Fruit fly (Drosophila melanogaster) whole organism, pupa: ENCODE data around the gene Act88F.
A peak's percentile ranks its signal among the peaks of the same experiment; 100 is the strongest.

Source experiments
- CG10348 ChIP-seq: fragments of 200-800 bp; sonication (Bioruptor generic); IDR thresholded peaks from 2 replicates; pipeline ENCODE4 v1.3.6; 2022; ENCODE audit warnings: missing biosample characterization, missing genetic modification characterization
- CG12605 ChIP-seq: fragments of 200-800 bp; sonication (Bioruptor generic); IDR thresholded peaks from 2 replicates; pipeline ENCODE4 v1.3.6; 2022; ENCODE audit warnings: missing biosample characterization, missing genetic modification characterization
- CG13204 ChIP-seq: fragments of 200-800 bp; sonication (Bioruptor generic); optimal IDR thresholded peaks from 2 replicates; lab custom pipeline; 2018; ENCODE audit warnings: missing biosample characterization, mild to moderate bottlenecking, missing genetic modification characterization, moderate library complexity
- CG14655 ChIP-seq: fragments of 200-800 bp; sonication (Bioruptor generic); optimal IDR thresholded peaks from 3 replicates; lab custom pipeline; 2017; ENCODE audit warnings: mild to moderate bottlenecking, missing biosample characterization, missing genetic modification reagents, missing genetic modification characterization
- CG15710 ChIP-seq: fragments of 200-800 bp; sonication (Bioruptor generic); optimal IDR thresholded peaks from 2 replicates; lab custom pipeline; 2018; ENCODE audit warnings: missing biosample characterization, mild to moderate bottlenecking, missing genetic modification characterization, moderate library complexity
- CG17806 ChIP-seq: fragments of 200-800 bp; sonication (Bioruptor generic); optimal IDR thresholded peaks from 2 replicates; lab custom pipeline; 2018; ENCODE audit warnings: missing biosample characterization, mild to moderate bottlenecking, missing genetic modification characterization, moderate library complexity
- CG32121 ChIP-seq: fragments of 200-800 bp; sonication (Bioruptor generic); IDR thresholded peaks from 2 replicates; pipeline ENCODE4 v1.3.6; 2022; ENCODE audit warnings: missing biosample characterization, missing genetic modification characterization
- CG34367 ChIP-seq: fragments of 200-800 bp; sonication (Bioruptor generic); optimal IDR thresholded peaks from 2 replicates; lab custom pipeline; 2018; ENCODE audit warnings: missing biosample characterization, mild to moderate bottlenecking, missing genetic modification characterization
- CG4496 ChIP-seq: fragments of 200-800 bp; sonication (Bioruptor generic); IDR thresholded peaks from 3 replicates; pipeline ENCODE4 v1.3.6; 2022; ENCODE audit warnings: missing biosample characterization, missing genetic modification characterization
- CG8159 ChIP-seq: fragments of 200-800 bp; sonication (Bioruptor generic); optimal IDR thresholded peaks from 3 replicates; lab custom pipeline; 2018; ENCODE audit warnings: missing biosample characterization, mild to moderate bottlenecking, missing genetic modification characterization, moderate library complexity
- CG8301 ChIP-seq: fragments of 200-800 bp; sonication (Bioruptor generic); optimal IDR thresholded peaks from 2 replicates; lab custom pipeline; 2018; ENCODE audit warnings: missing biosample characterization, mild to moderate bottlenecking, missing genetic modification characterization
- CG9948 ChIP-seq: fragments of 200-800 bp; sonication (Bioruptor generic); optimal IDR thresholded peaks from 2 replicates; lab custom pipeline; 2018; ENCODE audit warnings: missing biosample characterization, mild to moderate bottlenecking, missing genetic modification characterization, moderate library complexity
- D1 ChIP-seq: fragments of 200-800 bp; sonication (Bioruptor generic); optimal IDR thresholded peaks from 2 replicates; lab custom pipeline; 2018; ENCODE audit warnings: missing biosample characterization, mild to moderate bottlenecking, missing genetic modification characterization, moderate library complexity
- EcR ChIP-seq: fragments of 200-800 bp; sonication (Bioruptor generic); optimal IDR thresholded peaks from 3 replicates; lab custom pipeline; 2019; ENCODE audit warnings: missing biosample characterization, missing genetic modification characterization, mild to moderate bottlenecking, moderate library complexity, missing genetic modification reagents
- Ets98B ChIP-seq: fragments of 200-800 bp; sonication (Bioruptor generic); IDR thresholded peaks from 2 replicates; pipeline ENCODE4 v1.3.6; 2022; ENCODE audit warnings: missing biosample characterization, missing genetic modification characterization
- Pif1A ChIP-seq: fragments of 200-800 bp; sonication (Bioruptor generic); optimal IDR thresholded peaks from 3 replicates; lab custom pipeline; 2016; ENCODE audit warnings: missing biosample characterization, missing genetic modification characterization
- Pif1B ChIP-seq: fragments of 200-800 bp; sonication (Bioruptor generic); optimal IDR thresholded peaks from 3 replicates; lab custom pipeline; 2016; ENCODE audit warnings: missing biosample characterization, missing genetic modification characterization
- Snoo ChIP-seq: fragments of 200-800 bp; sonication (Bioruptor generic); optimal IDR thresholded peaks from 3 replicates; lab custom pipeline; 2017; ENCODE audit warnings: missing biosample characterization, mild to moderate bottlenecking, missing genetic modification characterization, inconsistent platforms
- fd96Ca ChIP-seq: fragments of 200-800 bp; sonication (Bioruptor generic); IDR thresholded peaks from 3 replicates; pipeline ENCODE4 v1.3.6; 2022; ENCODE audit warnings: missing biosample characterization, missing genetic modification characterization
- gl ChIP-seq: fragments of 200-800 bp; sonication (Bioruptor generic); optimal IDR thresholded peaks from 2 replicates; lab custom pipeline; 2018; ENCODE audit warnings: missing biosample characterization, mild to moderate bottlenecking, missing genetic modification characterization
- rn ChIP-seq: fragments of 200-800 bp; sonication (Bioruptor generic); IDR thresholded peaks from 2 replicates; pipeline ENCODE4 v1.3.6; 2022; ENCODE audit warnings: missing biosample characterization, missing genetic modification characterization

Act88F gene

DNA sequence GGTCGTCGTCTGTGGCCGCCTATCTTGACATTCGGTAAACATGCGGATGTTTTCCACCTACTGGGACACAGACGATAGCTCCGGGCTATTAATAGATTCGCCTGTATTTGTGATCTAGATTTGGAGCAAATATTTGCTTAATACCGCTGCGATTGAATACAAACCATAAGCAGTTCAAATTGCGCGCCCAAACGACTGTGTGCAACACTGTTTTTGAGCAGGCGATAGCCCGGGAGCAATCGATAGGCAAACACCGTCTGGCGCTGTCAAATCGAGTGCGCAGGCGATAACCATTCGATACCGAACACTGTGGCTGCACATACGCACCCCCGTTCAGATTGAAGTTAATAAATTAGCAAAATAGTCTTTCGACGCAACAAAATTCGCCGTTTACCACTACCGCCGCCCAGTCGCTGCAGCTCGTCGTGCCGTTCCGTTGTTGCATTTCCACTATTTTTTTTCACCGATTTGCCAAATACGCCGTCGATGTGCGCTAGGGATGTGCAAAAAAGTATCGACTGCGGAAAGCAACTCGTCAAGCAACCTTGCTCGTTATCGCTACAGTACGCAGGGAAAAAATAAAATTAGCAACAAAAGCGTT lies 31.5 kb upstream of the Act88F start, which contains the start of gene Atx2:
Atx2 (plus strand) TSS at position 293 of the 601 bp plus-strand sequence.
- TF ChIP-seq fd96Ca (GFP tag; lab: Robert Waterston, UW), result peak; percentile 23; the same call in 1 of the 3 replicates
- no peak for TF ChIP-seq CG4496

DNA sequence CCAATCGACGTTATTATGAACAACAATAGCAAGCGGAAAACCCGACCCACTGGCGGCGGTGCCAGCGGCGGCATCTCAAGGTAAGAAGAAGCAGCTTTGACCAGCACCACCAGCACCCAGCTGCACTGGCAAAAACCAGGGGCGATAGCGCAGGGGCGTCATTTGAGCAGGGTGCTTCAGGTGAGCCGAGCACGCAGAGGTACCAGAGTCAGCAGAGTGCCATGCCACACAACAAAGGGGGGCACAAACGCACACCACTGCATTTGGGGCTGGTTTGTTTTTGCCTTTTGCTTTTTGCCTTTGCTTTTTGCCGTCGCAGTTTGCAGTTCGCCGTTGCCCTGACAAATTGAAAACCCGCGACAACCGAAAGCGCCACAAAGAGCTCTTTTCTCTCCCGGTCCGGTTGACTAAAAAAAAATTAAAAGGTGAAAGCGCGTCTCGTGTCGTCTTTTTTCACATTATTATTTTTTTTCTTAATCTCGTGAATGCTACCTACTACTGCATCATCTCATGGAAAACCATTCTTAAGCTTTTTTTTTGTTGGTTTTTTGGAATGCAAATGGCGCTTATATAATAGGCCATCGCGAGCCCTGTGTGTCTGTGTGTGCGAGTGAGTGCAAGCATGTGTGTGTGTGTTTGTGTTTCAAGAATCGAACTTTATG lies 30.5 kb upstream of the Act88F start:
- no peak for TF ChIP-seq Snoo (tag; lab: Kevin White, UChicago)
- TF ChIP-seq D1 (tag; lab: Kevin White, UChicago), result no peak
- TF ChIP-seq CG12605 (GFP tag; lab: Robert Waterston, UW), result no peak
- no peak for TF ChIP-seq CG17806 (tag; lab: Kevin White, UChicago)
- no peak for TF ChIP-seq gl (tag; lab: Kevin White, UChicago)
- TF ChIP-seq Ets98B (GFP tag; lab: Robert Waterston, UW), result peak; percentile 74; the same call in 1 of the 2 replicates
- no peak for TF ChIP-seq CG34367 (tag; lab: Kevin White, UChicago)
- TF ChIP-seq CG15710 (tag; lab: Kevin White, UChicago), result no peak
- peak; percentile 29 for TF ChIP-seq Pif1A (GFP tag; lab: Kevin White, UChicago)
- TF ChIP-seq EcR, result no peak
- TF ChIP-seq CG8301, result no peak
- TF ChIP-seq CG14655 (GFP tag; lab: Kevin White, UChicago), result peak; percentile 16
- peak; percentile 54; the same call in 1 of the 2 replicates for TF ChIP-seq rn (GFP tag; lab: Robert Waterston, UW)
- TF ChIP-seq CG9948 (tag; lab: Kevin White, UChicago), result no peak
- 0 out of 2 replicates have a peak, but pooled peaks have one; percentile 17 for TF ChIP-seq CG10348
- peak; percentile 69 for TF ChIP-seq CG32121
- peak; percentile 75 for TF ChIP-seq fd96Ca (GFP tag; lab: Robert Waterston, UW)
- peak; percentile 0 for TF ChIP-seq Pif1B (GFP tag; lab: Kevin White, UChicago)
- no peak for TF ChIP-seq CG4496
- no peak for TF ChIP-seq CG8159 (tag; lab: Kevin White, UChicago)
- peak; percentile 27 for TF ChIP-seq CG13204

DNA sequence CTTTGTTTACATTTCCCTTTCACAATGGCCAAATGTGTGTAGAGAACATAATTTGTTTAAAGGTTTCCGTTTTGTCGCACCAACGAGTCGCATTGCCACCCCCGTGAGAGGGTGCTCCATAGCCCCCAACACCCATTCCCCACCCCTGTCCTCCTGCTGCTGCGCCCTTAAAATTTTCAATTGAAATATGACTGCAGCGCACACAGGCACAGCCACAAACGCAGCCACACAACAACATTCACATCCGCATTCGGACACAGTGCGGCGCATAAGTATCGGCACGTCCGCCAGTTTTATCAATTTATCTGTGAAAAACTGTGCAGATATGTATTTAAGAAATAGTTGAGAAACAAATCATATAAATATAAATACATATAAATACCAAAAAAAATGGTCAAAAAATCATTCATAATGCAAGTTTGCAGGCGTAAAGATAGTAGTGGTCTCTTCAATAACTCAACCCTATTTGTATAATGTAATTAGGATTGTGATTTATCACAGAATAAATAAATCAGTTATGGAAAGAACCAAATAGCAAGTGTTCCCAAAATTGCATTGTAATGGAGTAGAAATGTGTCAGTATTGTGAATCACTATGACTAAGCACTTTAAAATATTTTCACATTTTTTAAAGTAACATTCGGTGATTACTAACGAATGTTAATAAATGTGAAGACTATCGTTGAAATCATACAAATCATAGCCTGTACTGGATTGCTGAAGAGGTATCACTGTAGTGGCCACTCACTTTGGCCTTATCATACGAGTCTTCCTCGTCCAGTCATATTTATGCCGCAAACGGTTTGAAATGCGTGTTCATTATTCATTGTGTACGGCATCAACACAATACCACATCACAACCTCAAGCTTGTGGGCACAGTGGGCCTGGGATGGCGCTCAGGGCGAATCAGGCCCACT lies 29.7 kb upstream of the Act88F start:
- TF ChIP-seq rn (GFP tag; lab: Robert Waterston, UW) (peak; percentile 10; the same call in 1 of the 2 replicates), CG14655 (GFP tag; lab: Kevin White, UChicago) (peak; percentile 19), Ets98B (GFP tag; lab: Robert Waterston, UW) (peak; percentile 62), Pif1A (GFP tag; lab: Kevin White, UChicago) (no peak), D1 (tag; lab: Kevin White, UChicago) (no peak), CG13204 (no peak), Pif1B (GFP tag; lab: Kevin White, UChicago) (no peak), CG4496 (peak; percentile 71; the same call in 2 of the 3 replicates), Snoo (tag; lab: Kevin White, UChicago) (peak; percentile 28), CG8159 (tag; lab: Kevin White, UChicago) (peak; percentile 9), fd96Ca (GFP tag; lab: Robert Waterston, UW) (peak; percentile 73; the same call in 1 of the 3 replicates), CG32121 (peak; percentile 24; the same call in 1 of the 2 replicates), CG10348 (no peak), CG8301 (no peak), CG17806 (tag; lab: Kevin White, UChicago) (no peak)

DNA sequence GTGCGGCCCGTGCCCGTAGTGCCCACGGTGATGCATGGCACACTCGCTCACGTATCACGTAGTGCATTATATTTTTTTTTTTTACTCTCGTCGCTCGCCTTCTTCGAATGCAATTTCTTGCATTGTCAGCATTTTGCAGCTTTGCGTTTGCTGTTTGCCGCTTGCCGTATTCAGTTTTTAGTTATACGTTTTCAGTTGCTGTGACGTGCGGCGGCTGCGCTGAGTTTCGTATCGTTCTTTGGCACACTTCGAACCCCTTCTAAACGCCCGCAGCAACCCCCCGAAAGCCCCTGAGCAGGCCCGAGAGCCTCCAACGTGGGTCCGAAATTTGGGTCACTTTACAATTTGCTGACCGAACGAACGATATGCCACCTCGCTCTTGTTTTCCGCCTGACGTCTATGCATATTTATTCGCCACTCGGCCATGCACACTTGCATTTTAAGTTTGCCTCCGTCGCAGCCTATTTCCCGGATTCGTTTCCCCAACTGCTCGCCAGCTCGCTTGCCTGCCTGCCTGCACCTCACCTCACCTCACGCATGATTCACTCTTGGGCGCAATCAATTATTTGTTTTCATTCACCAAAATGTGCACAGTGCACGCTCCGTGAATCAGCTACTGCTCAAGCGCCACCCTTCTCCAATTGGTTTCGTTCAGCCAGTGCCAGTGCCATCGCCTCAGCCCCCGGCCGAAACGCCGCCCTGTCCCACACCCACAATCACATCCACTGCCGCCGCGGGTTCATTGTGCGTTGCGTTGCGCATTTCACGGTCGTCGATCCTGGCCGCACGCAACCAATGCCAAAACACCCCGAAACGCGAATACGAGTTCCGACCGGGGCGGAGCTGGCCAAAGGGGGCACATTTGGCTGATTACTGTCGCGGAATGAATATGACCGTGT lies 28.8 kb upstream of the Act88F start:
- peak; percentile 89 for TF ChIP-seq EcR
- no peak for TF ChIP-seq CG10348
- TF ChIP-seq CG13204, result peak; percentile 24
- no peak for TF ChIP-seq CG8301
- TF ChIP-seq, all 21 proteins: peak for 2

DNA sequence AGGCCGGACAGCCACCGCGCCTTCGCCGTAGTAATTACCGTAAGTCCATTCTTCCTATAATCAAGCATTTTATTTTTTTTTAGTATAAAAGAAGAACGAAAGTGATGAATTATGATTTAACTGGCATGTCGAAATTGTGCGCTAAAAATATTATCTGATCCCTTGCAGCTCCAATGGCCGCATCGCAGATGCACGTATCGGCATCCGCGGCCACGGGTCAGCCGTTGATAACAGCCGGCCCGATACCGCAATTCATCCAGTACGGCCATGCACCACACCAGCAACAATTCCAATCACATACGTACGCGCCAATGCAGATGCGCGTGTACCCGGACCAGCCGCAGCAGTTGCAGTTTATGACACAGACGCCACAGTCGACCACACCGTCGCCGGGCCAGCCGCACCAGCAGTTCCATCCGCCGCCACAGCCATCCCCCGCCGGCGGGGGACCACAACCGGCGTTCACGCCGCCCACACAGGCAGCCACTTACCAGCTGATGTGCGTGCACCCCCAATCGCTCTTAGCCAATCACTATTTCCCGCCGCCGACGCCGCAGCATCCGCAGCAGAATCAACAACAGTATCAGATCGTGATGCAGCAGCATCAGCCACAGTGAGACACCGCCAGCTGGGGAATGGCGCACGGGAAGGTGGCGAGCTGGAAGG lies 24.7 kb upstream of the Act88F start:
- TF ChIP-seq CG17806 (tag; lab: Kevin White, UChicago) (no peak), gl (tag; lab: Kevin White, UChicago) (no peak), Pif1B (GFP tag; lab: Kevin White, UChicago) (no peak), Ets98B (GFP tag; lab: Robert Waterston, UW) (no peak), CG32121 (no peak), fd96Ca (GFP tag; lab: Robert Waterston, UW) (no peak), CG13204 (no peak), rn (GFP tag; lab: Robert Waterston, UW) (no peak), CG9948 (tag; lab: Kevin White, UChicago) (no peak), CG4496 (no peak), Pif1A (GFP tag; lab: Kevin White, UChicago) (no peak), D1 (tag; lab: Kevin White, UChicago) (no peak), CG15710 (tag; lab: Kevin White, UChicago) (no peak), CG10348 (no peak), CG34367 (tag; lab: Kevin White, UChicago) (no peak), CG14655 (GFP tag; lab: Kevin White, UChicago) (no peak), EcR (no peak), CG8159 (tag; lab: Kevin White, UChicago) (no peak), CG12605 (GFP tag; lab: Robert Waterston, UW) (no peak), CG8301 (no peak)
